Worm (Caenorhabditis elegans) whole organism, L4 larva: Measurements from ENCODE around the gene wrt-3.

Source experiments
- ceh-32 ChIP-seq: sonication (generic microtip); optimal IDR thresholded peaks from 2 replicates; lab custom pipeline; 2016; ENCODE audit warnings: mild to moderate bottlenecking, missing genetic modification characterization, missing compliant biosample characterization; ENCODE audit not compliant: poor library complexity
- ces-1 ChIP-seq: fragments of 150-350 bp; sonication (generic microtip); optimal IDR thresholded peaks from 4 replicates; lab custom pipeline; 2014; ENCODE audit warnings: missing biosample characterization, missing genetic modification reagents, missing genetic modification characterization
- dve-1 ChIP-seq: sonication (generic microtip); optimal IDR thresholded peaks from 2 replicates; lab custom pipeline; 2017; ENCODE audit warnings: antibody characterized with exemption, mild to moderate bottlenecking, missing genetic modification characterization, missing compliant biosample characterization; ENCODE audit not compliant: insufficient read depth
- unc-62 ChIP-seq, 3 experiments: fragments of 150-350 bp in 1 of 3; sonication (generic microtip); optimal IDR thresholded peaks in 2 of 3; peaks in 1 of 3; 1 replicate in 1 of 3; 2 replicates in 2 of 3; lab custom pipeline; 2014 to 2017; ENCODE audit warnings: missing biosample characterization in 3 of 3, missing genetic modification characterization in 3 of 3, missing genetic modification reagents in 3 of 3, missing genotype in 1 of 3

- TF ChIP-seq dve-1 (tag; lab: Kevin White, UChicago) (no peak), unc-62 (GFP tag; optimal IDR thresholded peaks at IDR 0.05 in 1 of 2; lab: Kevin White, UChicago) (no peak), unc-62 (tag; optimal IDR thresholded peaks at IDR 0.05; lab: Kevin White, UChicago) (no peak), ceh-32 (tag; lab: Kevin White, UChicago) (no peak), ces-1 (GFP tag; lab: Kevin White, UChicago) (no peak)
Measured at ce11 chrIV:9480936-9481335, 3.7 kb upstream of the wrt-3 start, which contains the start of gene cng-3.
